Fruit fly (Drosophila melanogaster) whole organism, wandering third instar larva: ENCODE results near the gene ey.

Source experiments
- HLH106 ChIP-seq: fragments of 200-800 bp; optimal IDR thresholded peaks from 3 replicates; lab custom pipeline; 2019; ENCODE audit warnings: missing biosample characterization, mild to moderate bottlenecking, missing genetic modification characterization, moderate library complexity
- Hr83 ChIP-seq: fragments of 200-300 bp; sonication (Bioruptor generic); optimal IDR thresholded peaks from 2 replicates; lab custom pipeline; 2016; ENCODE audit warnings: missing biosample characterization, mild to moderate bottlenecking, missing genetic modification characterization, moderate library complexity; ENCODE audit not compliant: poor library complexity, severe bottlenecking
- OdsH ChIP-seq: fragments of 200-800 bp; sonication (Bioruptor generic); optimal IDR thresholded peaks from 2 replicates; lab custom pipeline; 2016; ENCODE audit warnings: missing biosample characterization, mild to moderate bottlenecking, missing genetic modification characterization
- brk ChIP-seq: fragments of 200-800 bp; sonication (Bioruptor generic); optimal IDR thresholded peaks from 2 replicates; lab custom pipeline; 2016; ENCODE audit warnings: missing biosample characterization, mild to moderate bottlenecking, missing genetic modification characterization
- fru ChIP-seq: fragments of 200-800 bp; sonication (Bioruptor generic); optimal IDR thresholded peaks from 3 replicates; lab custom pipeline; 2016; ENCODE audit warnings: missing biosample characterization, mild to moderate bottlenecking, missing genetic modification characterization
- h ChIP-seq: fragments of 200-800 bp; sonication (Bioruptor generic); optimal IDR thresholded peaks from 3 replicates; lab custom pipeline; 2016; ENCODE audit warnings: missing biosample characterization, mild to moderate bottlenecking, missing genetic modification characterization
- pan ChIP-seq: fragments of >200 bp; optimal IDR thresholded peaks from 2 replicates; lab custom pipeline; 2017
- psq ChIP-seq: fragments of 200-800 bp; sonication (Bioruptor generic); optimal IDR thresholded peaks from 3 replicates; lab custom pipeline; 2017; ENCODE audit warnings: missing biosample characterization, mild to moderate bottlenecking, missing genetic modification characterization, moderate library complexity
- tai ChIP-seq: sonication (Bioruptor generic); optimal IDR thresholded peaks from 2 replicates; lab custom pipeline; 2016; ENCODE audit warnings: missing biosample characterization, missing genetic modification characterization
- usp ChIP-seq: fragments of >200 bp; optimal IDR thresholded peaks from 2 replicates; lab custom pipeline; 2017; ENCODE audit warnings: missing biosample characterization, missing genetic modification characterization

dm6 chr4:663055-663670, 34.3 kb upstream of the ey start, which contains the start of the genes CG46466 and Slip1:
- TF ChIP-seq pan (lab: Kevin White, UChicago) (no peak), brk (GFP tag; lab: Kevin White, UChicago) (no peak), psq (no peak), fru (no peak), usp (GFP tag; lab: Kevin White, UChicago) (no peak), HLH106 (tag; lab: Kevin White, UChicago) (no peak), tai (no peak), h (GFP tag; lab: Kevin White, UChicago) (no peak), Hr83 (no peak), OdsH (GFP tag; lab: Kevin White, UChicago) (no peak)
